Fruit fly (Drosophila melanogaster): ENCODE data around the gene SNCF.

Gene SNCF

dm6 chr3L:13410999-13411398, 32.6 kb downstream of the SNCF start (continued):
- no peak for TF ChIP-seq schlank (tag; optimal IDR thresholded peaks at IDR 0.05)
- TF ChIP-seq slbo (GFP tag; IDR thresholded peaks at IDR 0.05): peak; percentile 64; the same call in 1 of the 2 replicates
- TF ChIP-seq CG8089 (GFP tag; optimal IDR thresholded peaks at IDR 0.05): peak; percentile 14
- peak; percentile 33 for TF ChIP-seq ind (GFP tag; optimal IDR thresholded peaks at IDR 0.05)
- TF ChIP-seq zfh1 (GFP tag; IDR thresholded peaks at IDR 0.05): peak; percentile 15; the same call in 1 of the 3 replicates
- TF ChIP-seq D19A (tag; optimal IDR thresholded peaks at IDR 0.05): peak; percentile 14
- no peak for TF ChIP-seq CG6791 (GFP tag; IDR thresholded peaks at IDR 0.05; ENCODE audit: partially characterized antibody)
- peak; percentile 61 for TF ChIP-seq HmgZ (tag; optimal IDR thresholded peaks at IDR 0.05)
- TF ChIP-seq Chrac-16 (GFP tag; optimal IDR thresholded peaks at IDR 0.05): peak; percentile 66
- no peak for TF ChIP-seq stc (GFP tag; IDR thresholded peaks at IDR 0.05)
- peak; percentile 83 for TF ChIP-seq CG11456 (GFP tag; IDR thresholded peaks at IDR 0.05)
- 0 out of 4 replicates have a peak, but pooled peaks have one; percentile 16 for TF ChIP-seq Gug (GFP tag; IDR thresholded peaks at IDR 0.05)
- no peak for TF ChIP-seq CG3065 (GFP tag; optimal IDR thresholded peaks at IDR 0.05)
- peak; percentile 13; the same call in 1 of the 2 replicates for TF ChIP-seq HLH3B (GFP tag; IDR thresholded peaks at IDR 0.05)
- TF ChIP-seq ato (GFP tag; IDR thresholded peaks at IDR 0.05; ENCODE audit: partially characterized antibody): no peak
- TF ChIP-seq CG18764 (GFP tag; optimal IDR thresholded peaks at IDR 0.05): peak; percentile 15
- peak; percentile 58 for TF ChIP-seq nmo (GFP tag; optimal IDR thresholded peaks at IDR 0.05)
- TF ChIP-seq Hr78 (GFP tag; optimal IDR thresholded peaks at IDR 0.05): no peak
- TF ChIP-seq toy (GFP tag; IDR thresholded peaks at IDR 0.05): no peak
- TF ChIP-seq CG3726 (GFP tag; IDR thresholded peaks at IDR 0.05): no peak
- TF ChIP-seq CG3847 (GFP tag; IDR thresholded peaks at IDR 0.05): no peak
- TF ChIP-seq CG1647 (GFP tag; optimal IDR thresholded peaks at IDR 0.05): peak; percentile 20
- 0 out of 3 replicates have a peak, but pooled peaks have one; percentile 23 for TF ChIP-seq tgo (GFP tag; IDR thresholded peaks at IDR 0.05)
- TF ChIP-seq Hr3 (GFP tag; optimal IDR thresholded peaks at IDR 0.05): peak; percentile 33
- no peak for TF ChIP-seq Fer1 (GFP tag; optimal IDR thresholded peaks at IDR 0.05)
- 0 out of 4 replicates have a peak, but pooled peaks have one; percentile 31 for TF ChIP-seq chinmo (GFP tag; IDR thresholded peaks at IDR 0.05; ENCODE audit: partially characterized antibody)
- TF ChIP-seq caup (GFP tag; optimal IDR thresholded peaks at IDR 0.05; ENCODE audit: severe bottlenecking): no peak
- TF ChIP-seq CG17361 (GFP tag; IDR thresholded peaks at IDR 0.05): peak; percentile 42; the same call in 2 of the 3 replicates
- peak; percentile 99 for TF ChIP-seq CTCF (GFP tag; optimal IDR thresholded peaks at IDR 0.05)
- peak; percentile 41 for TF ChIP-seq CG4820 (GFP tag; optimal IDR thresholded peaks at IDR 0.05)
- peak; percentile 22; the same call in 1 of the 2 replicates for TF ChIP-seq CG32772 (GFP tag; IDR thresholded peaks at IDR 0.05)
- TF ChIP-seq NFAT (GFP tag; IDR thresholded peaks at IDR 0.05): peak; percentile 38; the same call in 1 of the 2 replicates
- peak; percentile 20 for TF ChIP-seq Antp (GFP tag; optimal IDR thresholded peaks at IDR 0.05)
- 0 out of 2 replicates have a peak, but pooled peaks have one; percentile 20 for TF ChIP-seq Ptx1 (GFP tag; IDR thresholded peaks at IDR 0.05)
- TF ChIP-seq lola (GFP tag; optimal IDR thresholded peaks at IDR 0.05): peak in 1 of 3 experiments; percentile 2
- TF ChIP-seq Dip3 (GFP tag; optimal IDR thresholded peaks at IDR 0.05): peak; percentile 14
- peak; percentile 54 for TF ChIP-seq CG17359 (tag; optimal IDR thresholded peaks at IDR 0.05)
- TF ChIP-seq nerfin-2 (GFP tag; IDR thresholded peaks at IDR 0.05; ENCODE audit: partially characterized antibody): no peak
- peak; percentile 57 for TF ChIP-seq CG11247 (GFP tag; IDR thresholded peaks at IDR 0.05)
- TF ChIP-seq Sry-δ (GFP tag; optimal IDR thresholded peaks at IDR 0.05): peak; percentile 7
- TF ChIP-seq dpn (GFP tag; optimal IDR thresholded peaks at IDR 0.05): peak; percentile 24 to 63
- TF ChIP-seq CG4424 (GFP tag; optimal IDR thresholded peaks at IDR 0.05): peak; percentile 26
- peak; percentile 68 for TF ChIP-seq CG15696 (tag; optimal IDR thresholded peaks at IDR 0.05)
- peak; percentile 36 for TF ChIP-seq sisA (GFP tag; IDR thresholded peaks at IDR 0.05)
- TF ChIP-seq bsh (GFP tag; optimal IDR thresholded peaks at IDR 0.05): peak in 1 of 2 experiments; percentile 16
- TF ChIP-seq hb (GFP tag; IDR thresholded peaks at IDR 0.05; ENCODE audit: partially characterized antibody): no peak
- 0 out of 3 replicates have a peak, but pooled peaks have one; percentile 9 for TF ChIP-seq H15 (GFP tag; IDR thresholded peaks at IDR 0.05)
- peak; percentile 62 for TF ChIP-seq Bgb (GFP tag; IDR thresholded peaks at IDR 0.05; ENCODE audit: partially characterized antibody)
- TF ChIP-seq amos (GFP tag; IDR thresholded peaks at IDR 0.05; ENCODE audit: partially characterized antibody): peak; percentile 56
- peak; percentile 16 for TF ChIP-seq CG8388 (GFP tag; optimal IDR thresholded peaks at IDR 0.05)
